Worm (Caenorhabditis elegans): ENCODE data around the gene sri-73.

Gene sri-73

ce11 chrV:596923-597322 lies 31.0 kb upstream of the sri-73 start:
- TF ChIP-seq lin-11 (tag; optimal IDR thresholded peaks at IDR 0.05) (no peak), T23F11.4 (GFP tag; optimal IDR thresholded peaks at IDR 0.05) (no peak), ceh-24 (tag; optimal IDR thresholded peaks at IDR 0.05) (no peak), eyg-1 (tag; optimal IDR thresholded peaks at IDR 0.05) (no peak), nhr-232 (tag; optimal IDR thresholded peaks at IDR 0.05) (no peak), C08G9.2 (tag; optimal IDR thresholded peaks at IDR 0.05) (no peak), ceh-6 (GFP tag; optimal IDR thresholded peaks at IDR 0.05) (no peak), F13H6.1 (tag; optimal IDR thresholded peaks at IDR 0.05) (no peak), pros-1 (tag; optimal IDR thresholded peaks at IDR 0.05) (no peak), hlh-6 (tag; optimal IDR thresholded peaks at IDR 0.05) (no peak), fkh-10 (GFP tag; optimal IDR thresholded peaks at IDR 0.05) (no peak), unc-3 (GFP tag; conservative IDR thresholded peaks at IDR 0.05) (no peak), unc-3 (tag; optimal IDR thresholded peaks at IDR 0.05) (no peak)

- TF ChIP-seq dve-1 (tag; optimal IDR thresholded peaks at IDR 0.05) = no peak
- no peak for TF ChIP-seq C38D4.7 (GFP tag; optimal IDR thresholded peaks at IDR 0.05)
- TF ChIP-seq K02D7.2 (tag; optimal IDR thresholded peaks at IDR 0.05) = no peak
- no peak for TF ChIP-seq ama-1 (optimal IDR thresholded peaks at IDR 0.05)
- TF ChIP-seq gmeb-2 (tag; optimal IDR thresholded peaks at IDR 0.05) = no peak
- TF ChIP-seq unc-55 (GFP tag; optimal IDR thresholded peaks at IDR 0.05) = no peak
- TF ChIP-seq pha-2 (tag; optimal IDR thresholded peaks at IDR 0.05) = no peak
- no peak for TF ChIP-seq ets-4 (tag; optimal IDR thresholded peaks at IDR 0.05)
- no peak for TF ChIP-seq fkh-10 (GFP tag; optimal IDR thresholded peaks at IDR 0.05)
- TF ChIP-seq unc-86 (tag; optimal IDR thresholded peaks at IDR 0.05) = no peak
Measured at ce11 chrV:592959-593358, 27.1 kb upstream of the sri-73 start, which contains the start of gene ZK488.5. Gene ZK488.5, plus strand, starts transcription at chrV:593259.

ce11 chrV:590182-590581 lies 24.3 kb upstream of the sri-73 start, which contains the start of gene ZK488.6:
Gene ZK488.6, plus strand, starts transcription at chrV:590482.
- TF ChIP-seq hlh-13 (GFP tag; optimal IDR thresholded peaks at IDR 0.05) (no peak), hlh-30 (tag; optimal IDR thresholded peaks at IDR 0.05; ENCODE audit: insufficient read depth) (no peak), eyg-1 (tag; optimal IDR thresholded peaks at IDR 0.05) (no peak), pros-1 (tag; optimal IDR thresholded peaks at IDR 0.05) (no peak)

ce11 chrV:587818-588217 lies 21.9 kb upstream of the sri-73 start, which contains the start of gene K06H6.1:
Gene K06H6.1, plus strand, starts transcription at chrV:588118.
- TF ChIP-seq F13H6.1 (tag; optimal IDR thresholded peaks at IDR 0.05) = no peak
- TF ChIP-seq eyg-1 (tag; optimal IDR thresholded peaks at IDR 0.05) = no peak
- no peak for TF ChIP-seq dve-1 (tag; optimal IDR thresholded peaks at IDR 0.05)
- no peak for TF ChIP-seq ceh-6 (GFP tag; optimal IDR thresholded peaks at IDR 0.05)
- TF ChIP-seq syd-9 (tag; optimal IDR thresholded peaks at IDR 0.05) = no peak
- TF ChIP-seq hlh-6 (tag; optimal IDR thresholded peaks at IDR 0.05) = no peak
- no peak for TF ChIP-seq sdc-2 (tag; optimal IDR thresholded peaks at IDR 0.05)

- TF ChIP-seq C38D4.7 (GFP tag; optimal IDR thresholded peaks at IDR 0.05) (no peak), ceh-19 (GFP tag; optimal IDR thresholded peaks at IDR 0.05) (no peak), ceh-9 (tag; optimal IDR thresholded peaks at IDR 0.05) (no peak), ceh-31 (tag; optimal IDR thresholded peaks at IDR 0.05) (no peak), sdc-2 (tag; optimal IDR thresholded peaks at IDR 0.05) (no peak)
Measured at ce11 chrV:585472-585871, 19.6 kb upstream of the sri-73 start, which contains the start of gene K06H6.2. Gene K06H6.2, plus strand, starts transcription at chrV:585772.

- no peak for TF ChIP-seq fax-1 (tag; optimal IDR thresholded peaks at IDR 0.05)
- TF ChIP-seq ceh-6 (GFP tag; optimal IDR thresholded peaks at IDR 0.05) = no peak
- no peak for TF ChIP-seq ceh-45 (GFP tag; IDR thresholded peaks at IDR 0.05)
- no peak for TF ChIP-seq C08G9.2 (tag; optimal IDR thresholded peaks at IDR 0.05)
- no peak for TF ChIP-seq tbx-7 (tag; optimal IDR thresholded peaks at IDR 0.05)
- no peak for TF ChIP-seq ceh-18 (tag; optimal IDR thresholded peaks at IDR 0.05)
- TF ChIP-seq unc-42 (tag; optimal IDR thresholded peaks at IDR 0.05) = no peak
- TF ChIP-seq unc-55 (GFP tag; optimal IDR thresholded peaks at IDR 0.05) = no peak
- no peak for TF ChIP-seq syd-9 (tag; optimal IDR thresholded peaks at IDR 0.05)
- no peak for TF ChIP-seq K09A11.1 (tag; optimal IDR thresholded peaks at IDR 0.05; ENCODE audit: insufficient read depth)
- no peak for TF ChIP-seq dmd-4 (tag; optimal IDR thresholded peaks at IDR 0.05; ENCODE audit: borderline replicate concordance)
- TF ChIP-seq ceh-24 (tag; optimal IDR thresholded peaks at IDR 0.05) = no peak
- no peak for TF ChIP-seq npax-4 (tag; optimal IDR thresholded peaks at IDR 0.05)
Measured at ce11 chrV:581616-582015, 15.7 kb upstream of the sri-73 start, which contains the start of gene nstp-7. Gene nstp-7, plus strand, starts transcription at chrV:581916.
